Worm (Caenorhabditis elegans) whole organism, L2 larva: ENCODE measurements around the gene R07A4.4.

ENCODE experiments used
- F13H6.1 ChIP-seq: sonication (generic microtip); optimal IDR thresholded peaks from 2 replicates; lab custom pipeline; 2016; ENCODE audit warnings: missing genetic modification characterization, missing compliant biosample characterization
- ZK546.5 ChIP-seq: sonication (generic microtip); optimal IDR thresholded peaks from 2 replicates; lab custom pipeline; 2017; ENCODE audit warnings: missing biosample characterization, missing genetic modification characterization
- aly-2 ChIP-seq: fragments of 150-350 bp; optimal IDR thresholded peaks from 2 replicates; lab custom pipeline; 2014; ENCODE audit warnings: missing biosample characterization, missing genetic modification characterization
- ama-1 ChIP-seq: fragments of 150-350 bp; optimal IDR thresholded peaks from 2 replicates; lab custom pipeline; 2018; ENCODE audit warnings: inconsistent platforms
- blmp-1 ChIP-seq: sonication (generic microtip); optimal IDR thresholded peaks from 2 replicates; lab custom pipeline; 2017; ENCODE audit warnings: missing genetic modification characterization, mild to moderate bottlenecking, missing compliant biosample characterization, antibody characterized with exemption, moderate library complexity; ENCODE audit not compliant: insufficient read depth
- ceh-16 ChIP-seq: fragments of 150-350 bp; optimal IDR thresholded peaks from 2 replicates; lab custom pipeline; 2014; ENCODE audit warnings: missing biosample characterization, missing genetic modification characterization
- ceh-82 ChIP-seq: fragments of 150-350 bp; optimal IDR thresholded peaks from 2 replicates; lab custom pipeline; 2014; ENCODE audit warnings: missing biosample characterization, missing genetic modification characterization
- crh-2 ChIP-seq: sonication (generic microtip); optimal IDR thresholded peaks from 2 replicates; lab custom pipeline; 2017; ENCODE audit warnings: missing biosample characterization, missing genetic modification characterization
- dmd-4 ChIP-seq: sonication (generic microtip); optimal IDR thresholded peaks from 2 replicates; lab custom pipeline; 2017; ENCODE audit warnings: missing biosample characterization, missing genetic modification characterization
- egl-27 ChIP-seq: sonication (generic microtip); optimal IDR thresholded peaks from 3 replicates; lab custom pipeline; 2017; ENCODE audit warnings: missing biosample characterization, missing genetic modification reagents, missing genetic modification characterization
- elt-1 ChIP-seq: fragments of 150-350 bp; optimal IDR thresholded peaks from 2 replicates; lab custom pipeline; 2014; ENCODE audit warnings: missing biosample characterization, missing genetic modification characterization
- elt-3 ChIP-seq: sonication (generic microtip); optimal IDR thresholded peaks from 2 replicates; lab custom pipeline; 2017; ENCODE audit warnings: missing biosample characterization, missing genetic modification characterization
- fos-1 ChIP-seq: fragments of 150-350 bp; optimal IDR thresholded peaks from 2 replicates; lab custom pipeline; 2014; ENCODE audit warnings: missing biosample characterization, missing genetic modification characterization
- gmeb-1 ChIP-seq: fragments of 150-350 bp; optimal IDR thresholded peaks from 2 replicates; lab custom pipeline; 2014; ENCODE audit warnings: missing biosample characterization, missing genetic modification characterization
- lin-11 ChIP-seq: fragments of 150-350 bp; sonication (generic microtip); optimal IDR thresholded peaks from 2 replicates; lab custom pipeline; 2014; ENCODE audit warnings: missing biosample characterization, missing genetic modification characterization, inconsistent platforms, mixed read lengths
- lin-13 ChIP-seq: fragments of 150-350 bp; optimal IDR thresholded peaks from 2 replicates; lab custom pipeline; 2014; ENCODE audit warnings: missing biosample characterization, missing genetic modification reagents, missing genetic modification characterization
- lin-39 ChIP-seq: fragments of 150-350 bp; optimal IDR thresholded peaks from 2 replicates; lab custom pipeline; 2014; ENCODE audit warnings: missing biosample characterization, missing genetic modification reagents, missing genetic modification characterization
- lsy-2 ChIP-seq, 2 experiments: fragments of 150-350 bp in 1 of 2; sonication (generic microtip) in 1 of 2; optimal IDR thresholded peaks; 2 replicates each; lab custom pipeline; 2014 to 2017; ENCODE audit warnings: missing biosample characterization in 2 of 2, missing genetic modification characterization in 2 of 2
- mab-5 ChIP-seq: fragments of 150-350 bp; optimal IDR thresholded peaks from 2 replicates; lab custom pipeline; 2014; ENCODE audit warnings: missing biosample characterization, missing genetic modification characterization
- mbf-1 ChIP-seq: sonication (generic microtip); optimal IDR thresholded peaks from 2 replicates; lab custom pipeline; 2017; ENCODE audit warnings: missing biosample characterization, missing genetic modification characterization
- mdl-1 ChIP-seq, 2 experiments: fragments of 150-350 bp in 1 of 2; sonication (generic microtip) in 1 of 2; optimal IDR thresholded peaks; 2 replicates each; lab custom pipeline; 2017; ENCODE audit warnings: missing biosample characterization in 2 of 2, missing genetic modification characterization in 2 of 2
- nhr-11 ChIP-seq: fragments of 150-350 bp; optimal IDR thresholded peaks from 2 replicates; lab custom pipeline; 2014; ENCODE audit warnings: missing biosample characterization, missing genetic modification characterization
- nhr-12 ChIP-seq: fragments of 150-350 bp; optimal IDR thresholded peaks from 2 replicates; lab custom pipeline; 2014; ENCODE audit warnings: missing biosample characterization, missing genetic modification characterization
- nhr-129 ChIP-seq: fragments of 150-350 bp; optimal IDR thresholded peaks from 2 replicates; lab custom pipeline; 2014; ENCODE audit warnings: missing biosample characterization, missing genetic modification characterization
- nhr-21 ChIP-seq: fragments of 150-350 bp; optimal IDR thresholded peaks from 2 replicates; lab custom pipeline; 2014; ENCODE audit warnings: missing biosample characterization, missing genetic modification characterization
- nhr-23 ChIP-seq: fragments of 150-350 bp; optimal IDR thresholded peaks from 2 replicates; lab custom pipeline; 2014; ENCODE audit warnings: missing biosample characterization, missing genetic modification reagents, missing genetic modification characterization
- nhr-237 ChIP-seq: fragments of 150-350 bp; optimal IDR thresholded peaks from 2 replicates; lab custom pipeline; 2014; ENCODE audit warnings: missing biosample characterization, missing genetic modification characterization
- nhr-77 ChIP-seq: fragments of 150-350 bp; optimal IDR thresholded peaks from 2 replicates; lab custom pipeline; 2014; ENCODE audit warnings: missing biosample characterization, missing genetic modification characterization
- sem-4 ChIP-seq: fragments of 150-350 bp; optimal IDR thresholded peaks from 2 replicates; lab custom pipeline; 2014; ENCODE audit warnings: missing biosample characterization, missing genetic modification reagents, missing genetic modification characterization
- sma-3 ChIP-seq: sonication (generic microtip); optimal IDR thresholded peaks from 2 replicates; lab custom pipeline; 2016; ENCODE audit warnings: missing genetic modification reagents, missing genetic modification characterization, missing compliant biosample characterization
- snpc-4 ChIP-seq: fragments of 150-350 bp; optimal IDR thresholded peaks from 2 replicates; lab custom pipeline; 2014; ENCODE audit warnings: missing biosample characterization, missing genetic modification characterization
- unc-55 ChIP-seq: fragments of 150-350 bp; sonication (generic microtip); optimal IDR thresholded peaks from 3 replicates; lab custom pipeline; 2014; ENCODE audit warnings: missing biosample characterization, missing genetic modification reagents, missing genetic modification characterization
- unc-62 ChIP-seq: fragments of 150-350 bp; optimal IDR thresholded peaks from 2 replicates; lab custom pipeline; 2014; ENCODE audit warnings: missing biosample characterization, missing genetic modification reagents, missing genetic modification characterization
- zag-1 ChIP-seq: fragments of 150-350 bp; optimal IDR thresholded peaks from 2 replicates; lab custom pipeline; 2014; ENCODE audit warnings: missing biosample characterization, missing genetic modification characterization
- ztf-1 ChIP-seq: fragments of 200-800 bp; sonication (Bioruptor generic); conservative IDR thresholded peaks from 2 replicates; pipeline ENCODE4 v1.3.6; 2022; ENCODE audit warnings: missing genetic modification characterization, missing compliant biosample characterization
- ztf-11 ChIP-seq: sonication (generic microtip); optimal IDR thresholded peaks from 2 replicates; lab custom pipeline; 2017; ENCODE audit warnings: missing biosample characterization, missing genetic modification characterization
- ztf-4 ChIP-seq: fragments of 150-350 bp; optimal IDR thresholded peaks from 2 replicates; lab custom pipeline; 2014; ENCODE audit warnings: missing biosample characterization, missing genetic modification characterization

Gene R07A4.4

ce11 chrX:10753403-10753802, 4.1 kb downstream of the R07A4.4 start, which contains the start of gene R07A4.3:
Gene R07A4.3, plus strand, starts transcription at chrX:10753703.
- TF ChIP-seq snpc-4 (no peak), dmd-4 (tag; lab: Kevin White, UChicago) (no peak), lin-11 (tag; lab: Kevin White, UChicago) (no peak)

- TF ChIP-seq fos-1 (tag; lab: Kevin White, UChicago) (peak; percentile 55), mab-5 (tag; lab: Kevin White, UChicago) (no peak), nhr-129 (tag; lab: Kevin White, UChicago) (peak; percentile 3)
Observed at ce11 chrX:10748145-10748544, 9.4 kb downstream of the R07A4.4 start.

- TF ChIP-seq zag-1 (tag; lab: Kevin White, UChicago) (no peak), elt-3 (no peak), aly-2 (no peak), ztf-4 (no peak), sma-3 (GFP tag; lab: Kevin White, UChicago) (no peak), fos-1 (tag; lab: Kevin White, UChicago) (no peak), F13H6.1 (tag; lab: Kevin White, UChicago) (no peak), nhr-21 (tag; lab: Kevin White, UChicago) (no peak), egl-27 (tag; lab: Kevin White, UChicago) (no peak), gmeb-1 (tag; lab: Kevin White, UChicago) (no peak), sem-4 (tag; lab: Kevin White, UChicago) (no peak), ztf-1 (GFP tag; lab: Robert Waterston, UW) (no peak), lin-39 (tag; lab: Kevin White, UChicago) (no peak), ceh-82 (tag; lab: Kevin White, UChicago) (no peak), ztf-11 (tag; lab: Kevin White, UChicago) (no peak), elt-1 (tag; lab: Kevin White, UChicago) (no peak), lsy-2 (tag; optimal IDR thresholded peaks at IDR 0.05; lab: Kevin White, UChicago) (no peak)
- TF ChIP-seq, all 48 proteins: peak for 0
Observed at ce11 chrX:10746388-10746787, 11.1 kb downstream of the R07A4.4 start, which contains the start of gene R07A4.2. Gene R07A4.2, minus strand, starts transcription at chrX:10746488.

ce11 chrX:10734026-10734425, 23.5 kb downstream of the R07A4.4 start, which contains the start of gene egl-36:
Gene egl-36, plus strand, starts transcription at chrX:10734326.
- no peak for TF ChIP-seq F13H6.1 (tag; lab: Kevin White, UChicago)
- TF ChIP-seq sem-4 (tag; lab: Kevin White, UChicago), result no peak
- TF ChIP-seq nhr-129 (tag; lab: Kevin White, UChicago), result no peak
- no peak for TF ChIP-seq sma-3 (GFP tag; lab: Kevin White, UChicago)
- no peak for TF ChIP-seq ceh-16 (tag; lab: Kevin White, UChicago)
- no peak for TF ChIP-seq blmp-1 (tag; lab: Kevin White, UChicago)
- TF ChIP-seq nhr-77 (tag; lab: Kevin White, UChicago), result no peak
- TF ChIP-seq crh-2, result no peak
- TF ChIP-seq mdl-1 (tag; optimal IDR thresholded peaks at IDR 0.05; lab: Kevin White, UChicago), result no peak
- TF ChIP-seq ama-1, result no peak
- no peak for TF ChIP-seq unc-55 (GFP tag; lab: Kevin White, UChicago)
- TF ChIP-seq fos-1 (tag; lab: Kevin White, UChicago), result no peak
- TF ChIP-seq lin-13 (GFP tag; lab: Kevin White, UChicago), result no peak
- no peak for TF ChIP-seq nhr-23 (tag; lab: Kevin White, UChicago)
- TF ChIP-seq nhr-11 (tag; lab: Kevin White, UChicago), result no peak
- no peak for TF ChIP-seq gmeb-1 (tag; lab: Kevin White, UChicago)

- TF ChIP-seq crh-2, result peak; percentile 39
- TF ChIP-seq nhr-21 (tag; lab: Kevin White, UChicago), result peak; percentile 20
- TF ChIP-seq mbf-1, result no peak
- no peak for TF ChIP-seq nhr-129 (tag; lab: Kevin White, UChicago)
- TF ChIP-seq fos-1 (tag; lab: Kevin White, UChicago), result peak; percentile 4
Observed at ce11 chrX:10731837-10732236, 25.7 kb downstream of the R07A4.4 start.

ce11 chrX:10727696-10728095, 29.8 kb downstream of the R07A4.4 start:
- TF ChIP-seq nhr-77 (tag; lab: Kevin White, UChicago) (no peak), nhr-129 (tag; lab: Kevin White, UChicago) (no peak), snpc-4 (no peak), mab-5 (tag; lab: Kevin White, UChicago) (no peak), ztf-1 (GFP tag; lab: Robert Waterston, UW) (no peak), sma-3 (GFP tag; lab: Kevin White, UChicago) (no peak), nhr-23 (tag; lab: Kevin White, UChicago) (no peak), unc-62 (no peak), nhr-21 (tag; lab: Kevin White, UChicago) (no peak), blmp-1 (tag; lab: Kevin White, UChicago) (no peak), ceh-16 (tag; lab: Kevin White, UChicago) (no peak), nhr-237 (tag; lab: Kevin White, UChicago) (no peak), ZK546.5 (tag; lab: Kevin White, UChicago) (no peak), elt-3 (no peak), nhr-12 (tag; lab: Kevin White, UChicago) (no peak)
- TF ChIP-seq, all 48 proteins: peak for 0
